Worm (Caenorhabditis elegans): ENCODE data around the gene fbxc-18.
"Not testable (repeated sequence)": the region's sequence is repeated elsewhere in the genome, so short reads cannot be mapped to it uniquely, and the experiment has no call there.

DNA sequence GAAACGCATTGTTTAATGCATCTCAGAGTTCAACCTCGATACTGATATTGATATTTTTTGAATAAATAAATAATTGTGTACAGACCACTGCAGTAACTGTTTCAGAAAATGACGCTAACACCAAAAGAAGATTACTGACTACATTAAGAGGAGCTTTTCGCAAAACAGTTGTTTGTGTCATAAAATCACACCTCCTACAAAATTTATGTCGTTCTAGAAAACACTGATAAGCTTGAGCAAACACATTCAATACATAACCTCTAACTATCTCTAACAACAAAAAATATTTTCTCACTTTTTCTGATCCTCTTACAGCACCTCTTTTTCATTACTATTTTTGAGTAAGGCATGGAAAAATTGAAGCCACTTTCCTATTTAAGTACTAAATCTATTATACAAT lies 12.2 kb downstream of the fbxc-18 start, which contains the start of gene fbxc-7:
- not testable (repeated sequence) for TF ChIP-seq ceh-22 (tag; optimal IDR thresholded peaks at IDR 0.05); sox-4 (tag; optimal IDR thresholded peaks at IDR 0.05); ref-2 (tag; optimal IDR thresholded peaks at IDR 0.05); syd-9 (tag; optimal IDR thresholded peaks at IDR 0.05); C38D4.7 (GFP tag; optimal IDR thresholded peaks at IDR 0.05); hlh-13 (GFP tag; optimal IDR thresholded peaks at IDR 0.05); hlh-30 (tag; optimal IDR thresholded peaks at IDR 0.05; ENCODE audit: insufficient read depth); pha-4 (tag; optimal IDR thresholded peaks at IDR 0.05); tbx-7 (tag; optimal IDR thresholded peaks at IDR 0.05); sox-2 (GFP tag; IDR thresholded peaks at IDR 0.05)
